Fruit fly (Drosophila melanogaster): ENCODE results near the gene OtopLc.

dm6 chrX:5677400-5678177 lies 14.9 kb upstream of the OtopLc start:
- TF ChIP-seq CG11617 (GFP tag; optimal IDR thresholded peaks at IDR 0.05) = peak; percentile 52
- TF ChIP-seq CG12768 (GFP tag; optimal IDR thresholded peaks at IDR 0.05) = peak; percentile 12
- TF ChIP-seq CG14711 (tag; optimal IDR thresholded peaks at IDR 0.05) = peak; percentile 67
- peak; percentile 4 for TF ChIP-seq CG7045 (GFP tag; optimal IDR thresholded peaks at IDR 0.05)
- TF ChIP-seq Hr96 (GFP tag; optimal IDR thresholded peaks at IDR 0.05) = peak; percentile 67
- TF ChIP-seq CG1620 (GFP tag; optimal IDR thresholded peaks at IDR 0.05) = peak; percentile 76
- no peak for TF ChIP-seq CG33017 (tag; optimal IDR thresholded peaks at IDR 0.05)
- peak; percentile 13 for TF ChIP-seq CG5204 (GFP tag; optimal IDR thresholded peaks at IDR 0.05)
- peak; percentile 22 for TF ChIP-seq toe (GFP tag; optimal IDR thresholded peaks at IDR 0.05)
- no peak for TF ChIP-seq Clk (GFP tag; optimal IDR thresholded peaks at IDR 0.05)
